Fruit fly (Drosophila melanogaster) whole organism, embryonic: ENCODE results near the gene Mocs2B.

Source experiments
- Blimp-1 ChIP-seq: fragments of 200-800 bp; sonication (Bioruptor generic); optimal IDR thresholded peaks from 3 replicates; lab custom pipeline; 2018; ENCODE audit warnings: missing biosample characterization, missing genetic modification characterization, mild to moderate bottlenecking, moderate library complexity, missing genetic modification reagents
- CG10147 ChIP-seq: fragments of 200-800 bp; sonication (Bioruptor generic); optimal IDR thresholded peaks from 2 replicates; lab custom pipeline; 2019; ENCODE audit warnings: missing biosample characterization, mild to moderate bottlenecking, missing genetic modification characterization, moderate library complexity
- CG10321 ChIP-seq: fragments of 200-800 bp; sonication (Bioruptor generic); IDR thresholded peaks from 2 replicates; pipeline ENCODE4 v1.3.6; 2022; ENCODE audit warnings: missing biosample characterization, missing genetic modification characterization
- CG10979 ChIP-seq: fragments of 200-800 bp; sonication (Bioruptor generic); optimal IDR thresholded peaks from 2 replicates; lab custom pipeline; 2018; ENCODE audit warnings: missing biosample characterization, mild to moderate bottlenecking, missing genetic modification characterization, moderate library complexity
- CG12155 ChIP-seq: fragments of 200-800 bp; sonication (Bioruptor generic); optimal IDR thresholded peaks from 3 replicates; lab custom pipeline; 2016; ENCODE audit warnings: missing biosample characterization, missing genetic modification characterization
- CG1233 ChIP-seq: fragments of 200-800 bp; sonication (Bioruptor generic); optimal IDR thresholded peaks from 4 replicates; lab custom pipeline; 2018; ENCODE audit warnings: missing biosample characterization, mild to moderate bottlenecking, missing genetic modification characterization
- CG12659 ChIP-seq: fragments of 200-800 bp; sonication (Bioruptor generic); optimal IDR thresholded peaks from 3 replicates; lab custom pipeline; 2017; ENCODE audit warnings: mild to moderate bottlenecking, missing biosample characterization, missing genetic modification reagents, missing genetic modification characterization
- CG14965 ChIP-seq: fragments of 200-800 bp; sonication (Bioruptor generic); optimal IDR thresholded peaks from 2 replicates; lab custom pipeline; 2016; ENCODE audit warnings: missing biosample characterization, missing genetic modification characterization, borderline replicate concordance
- CG15011 ChIP-seq: fragments of 200-800 bp; sonication (Bioruptor generic); optimal IDR thresholded peaks from 3 replicates; lab custom pipeline; 2018; ENCODE audit warnings: missing biosample characterization, mild to moderate bottlenecking, missing genetic modification characterization
- CG17359 ChIP-seq: fragments of 200-800 bp; sonication (Bioruptor generic); optimal IDR thresholded peaks from 3 replicates; lab custom pipeline; 2018; ENCODE audit warnings: missing biosample characterization, mild to moderate bottlenecking, missing genetic modification characterization, moderate library complexity
- CG17829 ChIP-seq: fragments of 200-800 bp; optimal IDR thresholded peaks from 2 replicates; lab custom pipeline; 2019; ENCODE audit warnings: missing biosample characterization, mild to moderate bottlenecking, missing genetic modification characterization, moderate library complexity
- CG2199 ChIP-seq: fragments of 200-800 bp; sonication (Bioruptor generic); IDR thresholded peaks from 3 replicates; pipeline ENCODE4 v1.3.6; 2022; ENCODE audit warnings: missing biosample characterization, missing genetic modification characterization
- CG30403 ChIP-seq: fragments of 200-800 bp; sonication (Bioruptor generic); optimal IDR thresholded peaks from 3 replicates; lab custom pipeline; 2016; ENCODE audit warnings: missing biosample characterization, missing genetic modification characterization
- CG32532 ChIP-seq: fragments of 200-800 bp; sonication (Bioruptor generic); IDR thresholded peaks from 2 replicates; pipeline ENCODE4 v1.3.6; 2022; ENCODE audit warnings: missing biosample characterization, missing genetic modification characterization
- CG3995 ChIP-seq: fragments of 200-800 bp; sonication (Bioruptor generic); optimal IDR thresholded peaks from 3 replicates; lab custom pipeline; 2016; ENCODE audit warnings: missing biosample characterization, missing genetic modification characterization
- CG4424 ChIP-seq: fragments of 200-800 bp; sonication (Bioruptor generic); optimal IDR thresholded peaks from 3 replicates; lab custom pipeline; 2016; ENCODE audit warnings: missing biosample characterization, missing genetic modification characterization
- CG4730 ChIP-seq: fragments of 200-800 bp; sonication (Bioruptor generic); IDR thresholded peaks from 2 replicates; pipeline ENCODE4 v1.3.6; 2022; ENCODE audit warnings: missing biosample characterization, missing genetic modification characterization
- CG6683 ChIP-seq: fragments of 200-800 bp; sonication (Bioruptor generic); optimal IDR thresholded peaks from 2 replicates; lab custom pipeline; 2017; ENCODE audit warnings: missing biosample characterization, mild to moderate bottlenecking, missing genetic modification characterization, missing genetic modification reagents
- CG7556 ChIP-seq: fragments of 200-800 bp; sonication (Bioruptor generic); optimal IDR thresholded peaks from 2 replicates; lab custom pipeline; 2017; ENCODE audit warnings: missing biosample characterization, mild to moderate bottlenecking, missing genetic modification characterization
- CG8924 ChIP-seq: fragments of 200-800 bp; optimal IDR thresholded peaks from 3 replicates; lab custom pipeline; 2019; ENCODE audit warnings: missing biosample characterization, mild to moderate bottlenecking, missing genetic modification characterization, moderate library complexity
- CkIIα-i1 ChIP-seq: fragments of 200-800 bp; sonication (Bioruptor generic); IDR thresholded peaks from 2 replicates; pipeline ENCODE4 v1.3.6; 2022; ENCODE audit warnings: missing biosample characterization, missing genetic modification characterization
- Dad ChIP-seq: fragments of 200-800 bp; sonication (Bioruptor generic); optimal IDR thresholded peaks from 3 replicates; lab custom pipeline; 2016; ENCODE audit warnings: missing biosample characterization, missing genetic modification characterization
- Ets65A ChIP-seq: fragments of 200-800 bp; sonication (Bioruptor generic); peaks from one replicate; lab custom pipeline; 2016; ENCODE audit warnings: missing biosample characterization, missing genetic modification characterization
- Hr3 ChIP-seq: fragments of 200-800 bp; sonication (Bioruptor generic); optimal IDR thresholded peaks from 3 replicates; lab custom pipeline; 2016; ENCODE audit warnings: missing biosample characterization, missing genetic modification characterization
- Hr51 ChIP-seq, 2 experiments: fragments of 200-800 bp; sonication (Bioruptor generic); optimal IDR thresholded peaks; 2 replicates in 1 of 2; 3 replicates in 1 of 2; lab custom pipeline; 2016 to 2018; ENCODE audit warnings: missing biosample characterization in 2 of 2, missing genetic modification characterization in 2 of 2, mild to moderate bottlenecking in 1 of 2, moderate library complexity in 1 of 2
- MTF-1 ChIP-seq: fragments of 200-800 bp; sonication (Bioruptor generic); optimal IDR thresholded peaks from 2 replicates; lab custom pipeline; 2018; ENCODE audit warnings: missing biosample characterization, mild to moderate bottlenecking, missing genetic modification characterization, borderline replicate concordance
- NfI ChIP-seq: fragments of 200-800 bp; sonication (Bioruptor generic); optimal IDR thresholded peaks from 3 replicates; lab custom pipeline; 2018; ENCODE audit warnings: missing biosample characterization, mild to moderate bottlenecking, missing genetic modification characterization, moderate library complexity
- Ravus ChIP-seq: fragments of 200-800 bp; sonication (Bioruptor generic); IDR thresholded peaks from 2 replicates; pipeline ENCODE4 v1.3.6; 2022; ENCODE audit warnings: missing biosample characterization, missing genetic modification characterization
- Side ChIP-seq: fragments of 200-800 bp; sonication (Bioruptor generic); optimal IDR thresholded peaks from 2 replicates; lab custom pipeline; 2016; ENCODE audit warnings: missing biosample characterization, missing genetic modification characterization
- Sox100B ChIP-seq: fragments of 200-800 bp; sonication (Bioruptor generic); optimal IDR thresholded peaks from 3 replicates; lab custom pipeline; 2018; ENCODE audit warnings: missing biosample characterization, mild to moderate bottlenecking, missing genetic modification characterization
- Sry-β ChIP-seq: fragments of 200-800 bp; sonication (Bioruptor generic); optimal IDR thresholded peaks from 2 replicates; lab custom pipeline; 2018; ENCODE audit warnings: missing biosample characterization, mild to moderate bottlenecking, missing genetic modification characterization, moderate library complexity
- abd-A ChIP-seq: fragments of 200-800 bp; sonication (Bioruptor generic); optimal IDR thresholded peaks from 3 replicates; lab custom pipeline; 2019; ENCODE audit warnings: missing biosample characterization, mild to moderate bottlenecking, missing genetic modification characterization, moderate library complexity
- bab2 ChIP-seq: fragments of 200-800 bp; sonication (Bioruptor generic); optimal IDR thresholded peaks from 2 replicates; lab custom pipeline; 2016; ENCODE audit warnings: missing biosample characterization, missing genetic modification characterization
- bcd ChIP-seq: fragments of 200-800 bp; sonication (Bioruptor generic); optimal IDR thresholded peaks from 2 replicates; lab custom pipeline; 2017; ENCODE audit warnings: missing biosample characterization, mild to moderate bottlenecking, missing genetic modification characterization
- br ChIP-seq: fragments of >200 bp; optimal IDR thresholded peaks from 2 replicates; lab custom pipeline; 2017
- cwo ChIP-seq: fragments of 200-800 bp; sonication (Bioruptor generic); optimal IDR thresholded peaks from 3 replicates; lab custom pipeline; 2017; ENCODE audit warnings: missing biosample characterization, missing genetic modification characterization, mild to moderate bottlenecking, moderate library complexity, missing genetic modification reagents
- disco-r ChIP-seq: fragments of 200-800 bp; sonication (Bioruptor generic); optimal IDR thresholded peaks from 2 replicates; lab custom pipeline; 2016; ENCODE audit warnings: missing biosample characterization, missing genetic modification characterization
- grau ChIP-seq: fragments of 200-800 bp; optimal IDR thresholded peaks from 3 replicates; lab custom pipeline; 2019; ENCODE audit warnings: missing biosample characterization, mild to moderate bottlenecking, missing genetic modification characterization, moderate library complexity
- kay ChIP-seq: fragments of 200-800 bp; sonication (Bioruptor generic); optimal IDR thresholded peaks from 2 replicates; lab custom pipeline; 2016; ENCODE audit warnings: missing biosample characterization, missing genetic modification characterization
- kni ChIP-seq: fragments of 200-800 bp; sonication (Bioruptor generic); optimal IDR thresholded peaks from 3 replicates; lab custom pipeline; 2017; ENCODE audit warnings: mild to moderate bottlenecking, missing biosample characterization, missing genetic modification reagents, missing genetic modification characterization
- lmd ChIP-seq: fragments of 200-800 bp; sonication (Bioruptor generic); IDR thresholded peaks from 2 replicates; pipeline ENCODE4 v1.3.6; 2022; ENCODE audit warnings: missing biosample characterization, missing genetic modification characterization
- pnt ChIP-seq: fragments of 200-800 bp; sonication (Bioruptor generic); optimal IDR thresholded peaks from 3 replicates; lab custom pipeline; 2016; ENCODE audit warnings: missing biosample characterization, missing genetic modification characterization
- prd ChIP-seq, 3 experiments: fragments of >200 bp in 2 of 3; fragments of 200-800 bp in 1 of 3; sonication (Bioruptor generic) in 1 of 3; optimal IDR thresholded peaks in 2 of 3; IDR thresholded peaks in 1 of 3; 2 replicates in 2 of 3; 3 replicates in 1 of 3; pipeline versions ENCODE4 v1.3.6 to Lab custom; 2017 to 2022; ENCODE audit warnings: missing biosample characterization in 1 of 3, missing genetic modification characterization in 1 of 3
- sima ChIP-seq: fragments of 200-800 bp; sonication (Bioruptor generic); optimal IDR thresholded peaks from 2 replicates; lab custom pipeline; 2016; ENCODE audit warnings: missing biosample characterization, missing genetic modification characterization
- ttk ChIP-seq: fragments of 200-800 bp; sonication (Bioruptor generic); IDR thresholded peaks from 2 replicates; pipeline ENCODE4 v2.1.2; 2022; ENCODE audit warnings: missing biosample characterization, missing genetic modification characterization
- unpg ChIP-seq: fragments of 200-800 bp; sonication (Bioruptor generic); optimal IDR thresholded peaks from 3 replicates; lab custom pipeline; 2018; ENCODE audit warnings: missing biosample characterization, mild to moderate bottlenecking, missing genetic modification characterization, moderate library complexity
- vnd ChIP-seq: fragments of 200-800 bp; sonication (Bioruptor generic); IDR thresholded peaks from 3 replicates; pipeline ENCODE4 v1.3.6; 2022; ENCODE audit warnings: missing biosample characterization, missing genetic modification characterization; ENCODE audit not compliant: partially characterized antibody
- zf30C ChIP-seq: fragments of 200-800 bp; sonication (Bioruptor generic); optimal IDR thresholded peaks from 3 replicates; lab custom pipeline; 2018; ENCODE audit warnings: missing biosample characterization, mild to moderate bottlenecking, missing genetic modification characterization

Mocs2B gene

DNA sequence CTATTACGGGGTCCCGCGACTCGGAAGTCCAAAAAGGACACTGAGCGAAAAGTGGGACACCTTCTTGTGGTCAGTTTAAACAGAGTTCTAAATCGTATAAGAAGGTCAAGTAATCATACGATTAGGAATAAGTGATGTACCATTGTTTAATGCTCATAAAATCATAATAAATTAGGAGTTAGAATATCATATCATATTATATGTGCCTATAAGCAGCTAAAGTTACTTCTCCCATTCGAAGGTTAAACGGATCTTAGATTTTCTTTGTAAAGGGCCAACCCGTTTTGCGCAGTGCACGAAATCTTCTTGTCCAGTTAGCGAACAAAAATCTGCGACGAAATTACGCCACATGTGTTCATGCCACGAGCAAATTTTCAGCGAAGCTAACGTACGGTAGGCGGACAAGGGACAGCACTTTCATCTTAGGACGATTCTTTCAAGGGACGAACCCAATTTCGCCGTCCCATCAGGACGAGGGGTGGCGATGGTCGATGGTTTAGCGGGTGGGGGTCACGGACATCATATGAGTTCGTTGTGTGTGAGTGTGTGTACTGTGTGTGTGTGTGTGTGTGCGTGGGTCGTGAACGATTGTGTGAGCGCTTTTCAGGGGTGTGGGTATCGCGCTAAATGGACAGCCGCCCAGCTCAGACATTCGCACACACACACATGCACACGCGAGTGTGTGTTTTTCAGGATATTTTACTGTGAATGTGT is 41.3 kb upstream of the Mocs2B start (continued):
- no peak for TF ChIP-seq CG2199 (GFP tag; lab: Robert Waterston, UW)
- TF ChIP-seq CG1233 = peak; percentile 19
- peak; percentile 57 for TF ChIP-seq grau (tag; lab: Kevin White, UChicago)
- peak in 1 of 2 experiments; percentile 52 for TF ChIP-seq Hr51 (GFP tag; optimal IDR thresholded peaks at IDR 0.05; lab: Kevin White, UChicago)
- peak; percentile 67 for TF ChIP-seq CG10979
- peak; percentile 13; the same call in 1 of the 2 replicates for TF ChIP-seq CG32532 (GFP tag; lab: Robert Waterston, UW)
- peak; percentile 19 for TF ChIP-seq CG12659 (GFP tag; lab: Kevin White, UChicago)
- no peak for TF ChIP-seq vnd
- no peak for TF ChIP-seq disco-r (GFP tag; lab: Kevin White, UChicago)
- peak; percentile 50 for TF ChIP-seq lmd
- peak; percentile 16 for TF ChIP-seq bab2 (GFP tag; lab: Kevin White, UChicago)
- peak; percentile 36 for TF ChIP-seq Blimp-1 (GFP tag; lab: Kevin White, UChicago)
- peak; percentile 43 for TF ChIP-seq bcd (GFP tag; lab: Kevin White, UChicago)
- TF ChIP-seq CG6683 (GFP tag; lab: Kevin White, UChicago) = peak; percentile 34
- no peak for TF ChIP-seq CG3995 (GFP tag; lab: Kevin White, UChicago)
- TF ChIP-seq zf30C (GFP tag; lab: Kevin White, UChicago) = peak; percentile 48
- TF ChIP-seq cwo (GFP tag; lab: Kevin White, UChicago) = peak; percentile 36
- TF ChIP-seq CG7556 (GFP tag; lab: Kevin White, UChicago) = peak; percentile 76
- no peak for TF ChIP-seq Dad (GFP tag; lab: Kevin White, UChicago)
- peak; percentile 14 for TF ChIP-seq kay (GFP tag; lab: Kevin White, UChicago)
- TF ChIP-seq kni (GFP tag; lab: Kevin White, UChicago) = no peak
- TF ChIP-seq CG30403 = peak; percentile 49
- TF ChIP-seq pnt (GFP tag; lab: Kevin White, UChicago) = peak; percentile 20
- peak; percentile 26 for TF ChIP-seq Hr3 (GFP tag; lab: Kevin White, UChicago)
- TF ChIP-seq NfI (GFP tag; lab: Kevin White, UChicago) = peak; percentile 24
- TF ChIP-seq Sox100B (GFP tag; lab: Kevin White, UChicago) = peak; percentile 48
- no peak for TF ChIP-seq MTF-1
- TF ChIP-seq CG4424 (GFP tag; lab: Kevin White, UChicago) = peak; percentile 38
- TF ChIP-seq CG17359 (tag; lab: Kevin White, UChicago) = peak; percentile 46
- no peak for TF ChIP-seq Sry-β
- no peak for TF ChIP-seq CG10321 (GFP tag; lab: Robert Waterston, UW)
- TF ChIP-seq sima (GFP tag; lab: Kevin White, UChicago) = no peak
- peak; percentile 35; the same call in 1 of the 2 replicates for TF ChIP-seq ttk
- TF ChIP-seq Ets65A (GFP tag; lab: Kevin White, UChicago) = peak; percentile 13
- TF ChIP-seq CG17829 = peak; percentile 13
- no peak for TF ChIP-seq Ravus (GFP tag; lab: Robert Waterston, UW)
- TF ChIP-seq CkIIα-i1 (GFP tag; lab: Robert Waterston, UW) = no peak
- TF ChIP-seq CG15011 (GFP tag; lab: Kevin White, UChicago) = peak; percentile 36
- TF ChIP-seq CG8924 (tag; lab: Kevin White, UChicago) = peak; percentile 37
- TF ChIP-seq unpg (GFP tag; lab: Kevin White, UChicago) = peak; percentile 13
- TF ChIP-seq CG4730 (GFP tag; lab: Robert Waterston, UW) = peak; percentile 5; the same call in 1 of the 2 replicates
- peak; percentile 33 for TF ChIP-seq CG10147 (GFP tag; lab: Kevin White, UChicago)
- TF ChIP-seq abd-A = peak; percentile 55
- no peak for TF ChIP-seq CG14965 (GFP tag; lab: Kevin White, UChicago)
- no peak for TF ChIP-seq Side
- TF ChIP-seq prd (optimal IDR thresholded peaks at IDR 0.05; lab: Kevin White, UChicago) = no peak
- peak; percentile 51; the same call in 1 of the 3 replicates for TF ChIP-seq prd (GFP tag; IDR thresholded peaks at IDR 0.05; lab: Robert Waterston, UW)
- no peak for TF ChIP-seq CG12155 (GFP tag; lab: Kevin White, UChicago)
- no peak for TF ChIP-seq br (lab: Kevin White, UChicago)
